Fruit fly (Drosophila melanogaster) whole organism, adult: ENCODE data around the gene EloA.

Experiments used
- CG11617 ChIP-seq: fragments of 200-800 bp; sonication (Bioruptor generic); optimal IDR thresholded peaks from 2 replicates; lab custom pipeline; 2017; ENCODE audit warnings: mild to moderate bottlenecking, missing biosample characterization, missing genetic modification reagents, missing genetic modification characterization
- CG12768 ChIP-seq: fragments of 200-800 bp; sonication (Bioruptor generic); optimal IDR thresholded peaks from 2 replicates; lab custom pipeline; 2017; ENCODE audit warnings: missing biosample characterization, missing genetic modification characterization, mild to moderate bottlenecking, moderate library complexity, missing genetic modification reagents
- CG14711 ChIP-seq: fragments of 200-800 bp; sonication (Bioruptor generic); optimal IDR thresholded peaks from 2 replicates; lab custom pipeline; 2018; ENCODE audit warnings: missing biosample characterization, mild to moderate bottlenecking, missing genetic modification characterization, moderate library complexity
- CG1620 ChIP-seq: fragments of 200-800 bp; sonication (Bioruptor generic); optimal IDR thresholded peaks from 2 replicates; lab custom pipeline; 2016; ENCODE audit warnings: missing biosample characterization, missing genetic modification characterization
- CG33017 ChIP-seq: fragments of 200-800 bp; sonication (Bioruptor generic); optimal IDR thresholded peaks from 2 replicates; lab custom pipeline; 2018; ENCODE audit warnings: missing biosample characterization, mild to moderate bottlenecking, missing genetic modification characterization, moderate library complexity
- CG5204 ChIP-seq: fragments of 200-800 bp; sonication (Bioruptor generic); optimal IDR thresholded peaks from 2 replicates; lab custom pipeline; 2016; ENCODE audit warnings: missing biosample characterization, missing genetic modification characterization
- CG7045 ChIP-seq: fragments of 200-800 bp; sonication (Bioruptor generic); optimal IDR thresholded peaks from 2 replicates; lab custom pipeline; 2017; ENCODE audit warnings: missing biosample characterization, mild to moderate bottlenecking, missing genetic modification characterization
- CG7101 ChIP-seq: fragments of 200-800 bp; sonication (Bioruptor generic); optimal IDR thresholded peaks from 2 replicates; lab custom pipeline; 2018; ENCODE audit warnings: missing biosample characterization, mild to moderate bottlenecking, missing genetic modification characterization, moderate library complexity
- Clk ChIP-seq: fragments of 200-800 bp; sonication (Bioruptor generic); optimal IDR thresholded peaks from 2 replicates; lab custom pipeline; 2017; ENCODE audit warnings: missing biosample characterization, missing genetic modification characterization
- Crg-1 ChIP-seq: fragments of 200-800 bp; sonication (Bioruptor generic); optimal IDR thresholded peaks from 2 replicates; lab custom pipeline; 2016; ENCODE audit warnings: missing biosample characterization, missing genetic modification characterization
- Hr96 ChIP-seq: fragments of 200-800 bp; sonication (Bioruptor generic); optimal IDR thresholded peaks from 2 replicates; lab custom pipeline; 2016; ENCODE audit warnings: missing biosample characterization, missing genetic modification characterization
- Mnt ChIP-seq: fragments of 200-800 bp; sonication (Bioruptor generic); optimal IDR thresholded peaks from 2 replicates; lab custom pipeline; 2016; ENCODE audit warnings: missing biosample characterization, mild to moderate bottlenecking, missing genetic modification characterization
- bab1 ChIP-seq: fragments of 200-800 bp; sonication (Bioruptor generic); optimal IDR thresholded peaks from 3 replicates; lab custom pipeline; 2019; ENCODE audit warnings: missing biosample characterization, mild to moderate bottlenecking, missing genetic modification characterization, moderate library complexity
- cic ChIP-seq: fragments of 200-800 bp; sonication (Bioruptor generic); optimal IDR thresholded peaks from 2 replicates; lab custom pipeline; 2017; ENCODE audit warnings: missing biosample characterization, mild to moderate bottlenecking, missing genetic modification characterization, moderate library complexity
- cnc ChIP-seq, 2 experiments: fragments of >200 bp; optimal IDR thresholded peaks; 2 replicates each; lab custom pipeline; 2017
- kay ChIP-seq: fragments of 200-800 bp; sonication (Bioruptor generic); peaks from one replicate; lab custom pipeline; 2016; ENCODE audit warnings: missing biosample characterization, missing genetic modification characterization, borderline replicate concordance
- ovo ChIP-seq: fragments of 200-800 bp; sonication (Bioruptor generic); optimal IDR thresholded peaks from 2 replicates; lab custom pipeline; 2016; ENCODE audit warnings: missing biosample characterization, missing genetic modification characterization
- pad ChIP-seq: fragments of 200-800 bp; sonication (Bioruptor generic); optimal IDR thresholded peaks from 3 replicates; lab custom pipeline; 2017; ENCODE audit warnings: missing biosample characterization, missing genetic modification characterization, mild to moderate bottlenecking, moderate library complexity, missing genetic modification reagents
- tj ChIP-seq: fragments of 200-800 bp; sonication (Bioruptor generic); optimal IDR thresholded peaks from 3 replicates; lab custom pipeline; 2017; ENCODE audit warnings: missing biosample characterization, mild to moderate bottlenecking, missing genetic modification characterization, moderate library complexity
- toe ChIP-seq: fragments of 200-800 bp; sonication (Bioruptor generic); optimal IDR thresholded peaks from 2 replicates; lab custom pipeline; 2016; ENCODE audit warnings: missing biosample characterization, missing genetic modification characterization

EloA gene

dm6 chr3R:23212764-23213163 lies 38.6 kb upstream of the EloA start:
- no peak for TF ChIP-seq CG14711 (tag; lab: Kevin White, UChicago)
- peak; percentile 54 for TF ChIP-seq Mnt (GFP tag; lab: Kevin White, UChicago)
- TF ChIP-seq cic (GFP tag; lab: Kevin White, UChicago): peak; percentile 28
- TF ChIP-seq bab1 (GFP tag; lab: Kevin White, UChicago): no peak

dm6 chr3R:23214603-23215433 lies 36.5 kb upstream of the EloA start:
- TF ChIP-seq Mnt (GFP tag; lab: Kevin White, UChicago): no peak
- peak; percentile 24 for TF ChIP-seq pad (GFP tag; lab: Kevin White, UChicago)
- no peak for TF ChIP-seq ovo (GFP tag; lab: Kevin White, UChicago)
- no peak for TF ChIP-seq toe (GFP tag; lab: Kevin White, UChicago)
- peak; percentile 12 for TF ChIP-seq CG7101
- peak; percentile 99 for TF ChIP-seq kay (GFP tag; lab: Kevin White, UChicago)
- TF ChIP-seq tj (GFP tag; lab: Kevin White, UChicago): no peak
- peak in 1 of 2 experiments; percentile 92 for TF ChIP-seq cnc (optimal IDR thresholded peaks at IDR 0.05; lab: Kevin White, UChicago)
- no peak for TF ChIP-seq CG5204
- TF ChIP-seq CG12768 (GFP tag; lab: Kevin White, UChicago): no peak
- TF ChIP-seq CG7045 (GFP tag; lab: Kevin White, UChicago): no peak
- TF ChIP-seq Crg-1 (GFP tag; lab: Kevin White, UChicago): no peak
- peak; percentile 47 for TF ChIP-seq CG33017 (tag; lab: Kevin White, UChicago)
- TF ChIP-seq cic (GFP tag; lab: Kevin White, UChicago): peak; percentile 80
- TF ChIP-seq CG14711 (tag; lab: Kevin White, UChicago): no peak
- no peak for TF ChIP-seq Clk (GFP tag; lab: Kevin White, UChicago)
- no peak for TF ChIP-seq CG1620 (GFP tag; lab: Kevin White, UChicago)
- no peak for TF ChIP-seq CG11617
- no peak for TF ChIP-seq Hr96 (GFP tag; lab: Kevin White, UChicago)
- TF ChIP-seq bab1 (GFP tag; lab: Kevin White, UChicago): peak; percentile 46

dm6 chr3R:23215434-23215730 lies 36.0 kb upstream of the EloA start:
- TF ChIP-seq tj (GFP tag; lab: Kevin White, UChicago) (peak; percentile 92), CG5204 (no peak), CG14711 (tag; lab: Kevin White, UChicago) (no peak), kay (GFP tag; lab: Kevin White, UChicago) (no peak)

- TF ChIP-seq CG5204 (no peak), tj (GFP tag; lab: Kevin White, UChicago) (no peak), Mnt (GFP tag; lab: Kevin White, UChicago) (no peak), pad (GFP tag; lab: Kevin White, UChicago) (no peak), cnc (optimal IDR thresholded peaks at IDR 0.05; lab: Kevin White, UChicago) (no peak), CG7101 (no peak), bab1 (GFP tag; lab: Kevin White, UChicago) (no peak), CG12768 (GFP tag; lab: Kevin White, UChicago) (no peak), Crg-1 (GFP tag; lab: Kevin White, UChicago) (no peak), ovo (GFP tag; lab: Kevin White, UChicago) (no peak), CG1620 (GFP tag; lab: Kevin White, UChicago) (no peak), Hr96 (GFP tag; lab: Kevin White, UChicago) (no peak), Clk (GFP tag; lab: Kevin White, UChicago) (no peak), CG7045 (GFP tag; lab: Kevin White, UChicago) (no peak), CG11617 (no peak), kay (GFP tag; lab: Kevin White, UChicago) (peak; percentile 54), CG14711 (tag; lab: Kevin White, UChicago) (no peak), toe (GFP tag; lab: Kevin White, UChicago) (no peak), cic (GFP tag; lab: Kevin White, UChicago) (peak; percentile 54), CG33017 (tag; lab: Kevin White, UChicago) (peak; percentile 3)
Observed at dm6 chr3R:23217142-23217771, 34.1 kb upstream of the EloA start.

dm6 chr3R:23220239-23221002 lies 30.9 kb upstream of the EloA start:
- peak; percentile 83 for TF ChIP-seq pad (GFP tag; lab: Kevin White, UChicago)
- TF ChIP-seq tj (GFP tag; lab: Kevin White, UChicago): peak; percentile 2
- no peak for TF ChIP-seq Clk (GFP tag; lab: Kevin White, UChicago)
- TF ChIP-seq Mnt (GFP tag; lab: Kevin White, UChicago): no peak
- TF ChIP-seq bab1 (GFP tag; lab: Kevin White, UChicago): no peak
- peak; percentile 87 for TF ChIP-seq ovo (GFP tag; lab: Kevin White, UChicago)
- no peak for TF ChIP-seq CG7101
